Worm (Caenorhabditis elegans): ENCODE data around the gene C27H5.2.

ce11 chrII:7174843-7175242 is 19.5 kb downstream of the C27H5.2 start, which contains the start of gene glc-4:
- no peak for TF ChIP-seq nfya-1 (tag; optimal IDR thresholded peaks at IDR 0.05; ENCODE audit: borderline replicate concordance, insufficient read depth)
- TF ChIP-seq lin-26 (GFP tag; IDR thresholded peaks at IDR 0.05) = no peak

Measured in whole organism, young adult.